Fruit fly (Drosophila melanogaster): ENCODE results near the gene CG10616.
A peak's percentile ranks its signal among the peaks of the same experiment; 100 is the strongest.

Gene CG10616

dm6 chr3L:12456916-12457662 is 14.4 kb upstream of the CG10616 start (continued):
- TF ChIP-seq CG8290 (GFP tag; optimal IDR thresholded peaks at IDR 0.05) = peak; percentile 53
- no peak for TF ChIP-seq CG8290 (tag; optimal IDR thresholded peaks at IDR 0.05)
- TF ChIP-seq Six4 (GFP tag; optimal IDR thresholded peaks at IDR 0.05) = peak; percentile 88
- TF ChIP-seq gem (tag; optimal IDR thresholded peaks at IDR 0.05) = peak; percentile 94
- TF ChIP-seq Nf-YA (GFP tag; IDR thresholded peaks at IDR 0.05) = 0 out of 2 replicates have a peak, but pooled peaks have one; percentile 16
- TF ChIP-seq PHDP (tag; optimal IDR thresholded peaks at IDR 0.05) = peak; percentile 80
- no peak for TF ChIP-seq Tbp (GFP tag; optimal IDR thresholded peaks at IDR 0.05)
- no peak for TF ChIP-seq CG6791 (GFP tag; IDR thresholded peaks at IDR 0.05; ENCODE audit: partially characterized antibody)
- peak; percentile 77 for TF ChIP-seq CG1529 (GFP tag; optimal IDR thresholded peaks at IDR 0.05)
- TF ChIP-seq Nf-YC (tag; optimal IDR thresholded peaks at IDR 0.05) = peak; percentile 40
- TF ChIP-seq fd102C (GFP tag; optimal IDR thresholded peaks at IDR 0.05) = no peak
- peak; percentile 7 for TF ChIP-seq NK7.1 (GFP tag; optimal IDR thresholded peaks at IDR 0.05)
- TF ChIP-seq jing (GFP tag; optimal IDR thresholded peaks at IDR 0.05) = peak; percentile 45
- TF ChIP-seq sc (optimal IDR thresholded peaks at IDR 0.05) = no peak
- TF ChIP-seq sc (GFP tag; optimal IDR thresholded peaks at IDR 0.05) = peak; percentile 87
- peak; percentile 38; the same call in 1 of the 2 replicates for TF ChIP-seq al (GFP tag; IDR thresholded peaks at IDR 0.05)
- peak; percentile 22; the same call in 1 of the 2 replicates for TF ChIP-seq CG3847 (GFP tag; IDR thresholded peaks at IDR 0.05)
- peak; percentile 17 for TF ChIP-seq dm (GFP tag; optimal IDR thresholded peaks at IDR 0.05)
- no peak for TF ChIP-seq lov (optimal IDR thresholded peaks at IDR 0.05)
- TF ChIP-seq lov (GFP tag; IDR thresholded peaks at IDR 0.05) = 0 out of 3 replicates have a peak, but pooled peaks have one; percentile 60
- TF ChIP-seq CG7839 (tag; optimal IDR thresholded peaks at IDR 0.05) = peak; percentile 88
- no peak for TF ChIP-seq inv (GFP tag; IDR thresholded peaks at IDR 0.05; ENCODE audit: partially characterized antibody)
- peak; percentile 62 for TF ChIP-seq CG4328 (GFP tag; optimal IDR thresholded peaks at IDR 0.05)
- TF ChIP-seq CG8388 (GFP tag; optimal IDR thresholded peaks at IDR 0.05) = peak; percentile 92
- peak; percentile 86 for TF ChIP-seq CG4820 (GFP tag; optimal IDR thresholded peaks at IDR 0.05)
- TF ChIP-seq amos (GFP tag; IDR thresholded peaks at IDR 0.05; ENCODE audit: partially characterized antibody) = no peak
- TF ChIP-seq CG30020 (tag; optimal IDR thresholded peaks at IDR 0.05) = peak; percentile 65
- peak; percentile 72 for TF ChIP-seq Hsf (GFP tag; optimal IDR thresholded peaks at IDR 0.05)
- TF ChIP-seq CG12659 (GFP tag; optimal IDR thresholded peaks at IDR 0.05) = peak; percentile 72
- no peak for TF ChIP-seq CG31224 (GFP tag; IDR thresholded peaks at IDR 0.05)
- TF ChIP-seq CG14441 (GFP tag; IDR thresholded peaks at IDR 0.05) = peak; percentile 40; the same call in 1 of the 2 replicates
- peak; percentile 75 for TF ChIP-seq CG17328 (GFP tag; IDR thresholded peaks at IDR 0.05)
- peak; percentile 92 for TF ChIP-seq CG17829 (tag; optimal IDR thresholded peaks at IDR 0.05)
- no peak for TF ChIP-seq da (GFP tag; optimal IDR thresholded peaks at IDR 0.05)
- 0 out of 2 replicates have a peak, but pooled peaks have one; percentile 33 for TF ChIP-seq peb (GFP tag; IDR thresholded peaks at IDR 0.05)
- TF ChIP-seq Jarid2 (GFP tag; optimal IDR thresholded peaks at IDR 0.05) = peak; percentile 55
- TF ChIP-seq CG1233 (GFP tag; optimal IDR thresholded peaks at IDR 0.05) = peak; percentile 79
- TF ChIP-seq lab (GFP tag; optimal IDR thresholded peaks at IDR 0.05) = peak; percentile 48
- no peak for TF ChIP-seq CG7928 (GFP tag; optimal IDR thresholded peaks at IDR 0.05)
- peak; percentile 70 for TF ChIP-seq CG2875 (GFP tag; optimal IDR thresholded peaks at IDR 0.05)
- TF ChIP-seq CkIIα-i1 (GFP tag; IDR thresholded peaks at IDR 0.05) = no peak
- peak; percentile 44; the same call in 1 of the 2 replicates for TF ChIP-seq HLH3B (GFP tag; IDR thresholded peaks at IDR 0.05)
- TF ChIP-seq CG43689 (GFP tag; IDR thresholded peaks at IDR 0.05) = no peak
- no peak for TF ChIP-seq Bgb (GFP tag; IDR thresholded peaks at IDR 0.05; ENCODE audit: partially characterized antibody)
- TF ChIP-seq Camta (GFP tag; optimal IDR thresholded peaks at IDR 0.05) = peak; percentile 69
- TF ChIP-seq kni (GFP tag; optimal IDR thresholded peaks at IDR 0.05) = peak; percentile 12
- TF ChIP-seq CG7556 (GFP tag; optimal IDR thresholded peaks at IDR 0.05) = peak; percentile 88
- TF ChIP-seq CrebB (tag; optimal IDR thresholded peaks at IDR 0.05) = peak; percentile 10
- TF ChIP-seq tin (GFP tag; optimal IDR thresholded peaks at IDR 0.05) = peak; percentile 78
- no peak for TF ChIP-seq CG9876 (GFP tag; optimal IDR thresholded peaks at IDR 0.05)
